Fruit fly (Drosophila melanogaster): ENCODE measurements around the gene Tfb4.
A peak's percentile ranks its signal among the peaks of the same experiment; 100 is the strongest.

The Tfb4 gene

dm6 chr2L:1156592-1157249 is 6.2 kb upstream of the Tfb4 start:
- TF ChIP-seq CG8478 (optimal IDR thresholded peaks at IDR 0.05) (no peak), CTCF (optimal IDR thresholded peaks at IDR 0.05) (no peak)

DNA sequence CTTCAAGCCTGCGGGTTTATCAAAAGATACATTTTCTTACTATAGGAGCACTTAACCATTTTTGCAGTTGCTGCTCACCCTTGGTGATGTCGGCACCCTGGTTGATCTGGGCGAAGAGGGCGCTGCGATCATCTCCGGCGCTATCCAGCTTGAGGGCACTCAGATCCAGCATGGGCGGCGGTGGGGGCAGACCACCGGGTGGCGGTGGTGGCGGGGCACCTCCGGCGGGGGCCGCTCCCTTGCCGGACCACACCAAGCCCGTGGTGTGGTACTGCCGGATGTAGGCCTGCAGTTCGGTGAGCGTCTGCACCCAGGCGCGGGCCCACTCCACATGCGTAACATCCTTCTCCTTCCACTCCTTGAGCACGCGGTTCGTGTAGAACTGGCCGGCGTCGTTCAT is 2.2 kb upstream of the Tfb4 start:
- no peak for TF ChIP-seq CTCF (optimal IDR thresholded peaks at IDR 0.05)
- no peak for TF ChIP-seq CG8478 (optimal IDR thresholded peaks at IDR 0.05)

dm6 chr2L:1147656-1148055 is 2.8 kb downstream of the Tfb4 start:
- TF ChIP-seq CTCF (optimal IDR thresholded peaks at IDR 0.05) (no peak), CG8478 (optimal IDR thresholded peaks at IDR 0.05) (no peak)

dm6 chr2L:1144371-1145360 is 5.8 kb downstream of the Tfb4 start:
- no peak for TF ChIP-seq CG8478 (optimal IDR thresholded peaks at IDR 0.05)

DNA sequence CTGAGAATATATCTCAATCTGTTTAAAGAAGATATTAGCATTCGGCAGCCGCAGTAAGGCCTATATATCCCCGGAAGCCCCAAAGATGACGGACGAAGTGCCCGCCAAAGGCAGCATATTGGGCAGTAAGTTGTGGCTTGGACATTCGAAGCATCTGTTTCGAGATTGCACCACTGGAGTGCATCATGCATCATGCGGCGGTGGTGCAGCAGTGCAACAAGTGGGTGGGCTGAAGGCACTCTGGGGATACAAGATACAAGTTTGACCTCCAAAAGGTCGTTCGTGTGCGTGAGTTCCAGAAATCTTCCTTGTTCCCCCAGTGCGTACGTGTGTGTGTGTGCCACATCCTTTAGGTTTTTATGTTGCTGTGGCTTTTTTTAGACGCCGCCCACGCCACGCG is 7.2 kb downstream of the Tfb4 start:
- TF ChIP-seq CG8478 (optimal IDR thresholded peaks at IDR 0.05): no peak
- no peak for TF ChIP-seq CTCF (optimal IDR thresholded peaks at IDR 0.05)

DNA sequence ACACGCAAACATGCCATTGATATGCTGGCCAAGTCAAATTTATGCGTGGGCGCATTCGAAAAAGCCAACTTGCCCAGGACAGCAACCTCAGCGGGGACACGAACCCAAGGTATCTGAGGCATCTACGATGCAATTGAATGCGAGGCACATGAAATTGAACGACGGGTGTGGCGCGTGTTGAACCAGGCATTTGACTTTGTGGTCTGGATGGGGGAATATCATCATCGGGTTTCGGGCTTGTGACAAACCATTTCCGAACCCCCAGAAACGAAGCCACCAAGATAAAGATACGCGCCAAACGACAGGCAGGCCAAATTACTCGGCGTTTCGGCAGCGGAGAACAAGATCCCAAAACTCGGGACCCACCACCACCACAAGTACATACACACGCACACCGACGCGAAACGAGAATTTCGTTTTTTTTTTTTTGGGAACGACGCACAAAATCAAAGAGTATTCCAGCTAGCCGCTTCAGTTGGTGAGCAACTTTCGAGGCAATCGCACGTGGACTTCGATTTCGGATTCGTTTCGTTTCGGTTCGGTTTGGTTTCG is 7.7 kb downstream of the Tfb4 start, which contains the start of gene MFS3:
Gene MFS3, plus strand, starts transcription at position 472 of the 552 bp plus-strand sequence.
- TF ChIP-seq CTCF (optimal IDR thresholded peaks at IDR 0.05) (peak; percentile 66 to 68), CG8478 (optimal IDR thresholded peaks at IDR 0.05) (no peak)

- no peak for TF ChIP-seq CTCF (optimal IDR thresholded peaks at IDR 0.05)
- TF ChIP-seq CG8478 (optimal IDR thresholded peaks at IDR 0.05): no peak
Observed at dm6 chr2L:1136993-1137392, 13.5 kb downstream of the Tfb4 start.

- TF ChIP-seq CG8478 (optimal IDR thresholded peaks at IDR 0.05) (no peak), CTCF (optimal IDR thresholded peaks at IDR 0.05) (no peak)
Observed at dm6 chr2L:1135495-1135894, 15.0 kb downstream of the Tfb4 start.

dm6 chr2L:1134011-1134743 is 16.3 kb downstream of the Tfb4 start, which contains the start of the genes Iris and CG4577:
Iris (minus strand) TSS chr2L:1134098.
CG4577 (plus strand) TSS chr2L:1134693.
- TF ChIP-seq CG8478 (optimal IDR thresholded peaks at IDR 0.05) (no peak), CTCF (optimal IDR thresholded peaks at IDR 0.05) (no peak)

dm6 chr2L:1128932-1129887 is 21.3 kb downstream of the Tfb4 start, which contains the start of the genes Pino and TBC1D23:
Pino (minus strand) TSS chr2L:1128953.
TBC1D23 (plus strand) TSS chr2L:1129316.
- TF ChIP-seq CG8478 (optimal IDR thresholded peaks at IDR 0.05) (no peak), CTCF (optimal IDR thresholded peaks at IDR 0.05) (no peak)

dm6 chr2L:1128344-1128931 is 22.0 kb downstream of the Tfb4 start:
- no peak for TF ChIP-seq CTCF (optimal IDR thresholded peaks at IDR 0.05)
- no peak for TF ChIP-seq CG8478 (optimal IDR thresholded peaks at IDR 0.05)

DNA sequence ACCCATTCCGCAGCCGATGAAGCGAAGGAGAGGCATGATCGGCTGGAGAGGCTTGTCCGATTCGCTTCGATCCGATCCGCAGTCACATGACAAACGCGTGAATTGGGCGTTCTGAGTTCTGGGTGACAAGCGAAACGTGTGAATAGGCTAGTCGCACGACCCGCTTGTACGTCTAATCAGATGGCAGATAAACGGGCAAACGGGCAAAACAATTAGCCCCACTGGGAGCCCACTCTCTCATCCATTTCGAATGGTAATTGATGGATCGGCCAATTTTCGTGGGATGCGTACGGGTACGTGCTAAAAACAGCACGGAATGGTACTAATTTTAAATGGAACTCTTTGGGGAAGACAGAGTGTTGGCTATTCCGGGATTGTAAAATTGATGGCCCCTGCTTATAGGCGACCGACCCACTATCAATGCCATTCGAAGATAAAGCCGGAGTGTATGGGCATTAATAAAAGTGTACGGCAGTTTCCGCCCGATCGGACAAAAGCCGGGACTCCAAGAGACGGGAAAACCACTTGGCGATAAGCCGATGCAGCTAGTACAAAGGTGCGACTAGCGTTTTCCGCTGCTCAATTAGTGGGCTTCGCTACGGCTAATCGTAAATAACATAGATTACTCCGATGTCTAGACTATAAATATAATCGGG is 22.9 kb downstream of the Tfb4 start:
- no peak for TF ChIP-seq CG8478 (optimal IDR thresholded peaks at IDR 0.05)

- TF ChIP-seq CTCF (optimal IDR thresholded peaks at IDR 0.05) (no peak), CG8478 (optimal IDR thresholded peaks at IDR 0.05) (no peak)
Observed at dm6 chr2L:1126527-1126926, 23.9 kb downstream of the Tfb4 start.

Data from S2 (cell line).